Worm (Caenorhabditis elegans) whole organism, L2 larva: ENCODE measurements around the gene W10G11.2.

Experiments used
- C34F6.9 ChIP-seq: fragments of 150-350 bp; optimal IDR thresholded peaks from 2 replicates; lab custom pipeline; 2014; ENCODE audit warnings: missing biosample characterization, missing genetic modification characterization
- Y55F3AM.14 ChIP-seq: fragments of 200-800 bp; sonication (Bioruptor generic); optimal IDR thresholded peaks from 2 replicates; lab custom pipeline; 2018; ENCODE audit warnings: mild to moderate bottlenecking, missing genetic modification characterization, missing compliant biosample characterization
- ZK546.5 ChIP-seq: sonication (generic microtip); optimal IDR thresholded peaks from 2 replicates; lab custom pipeline; 2017; ENCODE audit warnings: missing biosample characterization, missing genetic modification characterization
- ceh-82 ChIP-seq: fragments of 150-350 bp; optimal IDR thresholded peaks from 2 replicates; lab custom pipeline; 2014; ENCODE audit warnings: missing biosample characterization, missing genetic modification characterization
- crh-2 ChIP-seq: sonication (generic microtip); optimal IDR thresholded peaks from 2 replicates; lab custom pipeline; 2017; ENCODE audit warnings: missing biosample characterization, missing genetic modification characterization
- dmd-4 ChIP-seq: sonication (generic microtip); optimal IDR thresholded peaks from 2 replicates; lab custom pipeline; 2017; ENCODE audit warnings: missing biosample characterization, missing genetic modification characterization
- egl-27 ChIP-seq: sonication (generic microtip); optimal IDR thresholded peaks from 3 replicates; lab custom pipeline; 2017; ENCODE audit warnings: missing biosample characterization, missing genetic modification reagents, missing genetic modification characterization
- lsy-2 ChIP-seq, 2 experiments: fragments of 150-350 bp in 1 of 2; sonication (generic microtip) in 1 of 2; optimal IDR thresholded peaks; 2 replicates each; lab custom pipeline; 2014 to 2017; ENCODE audit warnings: missing biosample characterization in 2 of 2, missing genetic modification characterization in 2 of 2
- mab-5 ChIP-seq: fragments of 150-350 bp; optimal IDR thresholded peaks from 2 replicates; lab custom pipeline; 2014; ENCODE audit warnings: missing biosample characterization, missing genetic modification characterization
- mbf-1 ChIP-seq: sonication (generic microtip); optimal IDR thresholded peaks from 2 replicates; lab custom pipeline; 2017; ENCODE audit warnings: missing biosample characterization, missing genetic modification characterization
- mdl-1 ChIP-seq, 2 experiments: fragments of 150-350 bp in 1 of 2; sonication (generic microtip) in 1 of 2; optimal IDR thresholded peaks; 2 replicates each; lab custom pipeline; 2017; ENCODE audit warnings: missing biosample characterization in 2 of 2, missing genetic modification characterization in 2 of 2
- nhr-11 ChIP-seq: fragments of 150-350 bp; optimal IDR thresholded peaks from 2 replicates; lab custom pipeline; 2014; ENCODE audit warnings: missing biosample characterization, missing genetic modification characterization
- nhr-12 ChIP-seq: fragments of 150-350 bp; optimal IDR thresholded peaks from 2 replicates; lab custom pipeline; 2014; ENCODE audit warnings: missing biosample characterization, missing genetic modification characterization
- nhr-129 ChIP-seq: fragments of 150-350 bp; optimal IDR thresholded peaks from 2 replicates; lab custom pipeline; 2014; ENCODE audit warnings: missing biosample characterization, missing genetic modification characterization
- nhr-237 ChIP-seq: fragments of 150-350 bp; optimal IDR thresholded peaks from 2 replicates; lab custom pipeline; 2014; ENCODE audit warnings: missing biosample characterization, missing genetic modification characterization
- nhr-77 ChIP-seq: fragments of 150-350 bp; optimal IDR thresholded peaks from 2 replicates; lab custom pipeline; 2014; ENCODE audit warnings: missing biosample characterization, missing genetic modification characterization
- sem-4 ChIP-seq: fragments of 150-350 bp; optimal IDR thresholded peaks from 2 replicates; lab custom pipeline; 2014; ENCODE audit warnings: missing biosample characterization, missing genetic modification reagents, missing genetic modification characterization
- sma-3 ChIP-seq: sonication (generic microtip); optimal IDR thresholded peaks from 2 replicates; lab custom pipeline; 2016; ENCODE audit warnings: missing genetic modification reagents, missing genetic modification characterization, missing compliant biosample characterization
- unc-39 ChIP-seq: fragments of 150-350 bp; optimal IDR thresholded peaks from 2 replicates; lab custom pipeline; 2014; ENCODE audit warnings: missing biosample characterization, missing genetic modification characterization
- unc-55 ChIP-seq: fragments of 150-350 bp; sonication (generic microtip); optimal IDR thresholded peaks from 3 replicates; lab custom pipeline; 2014; ENCODE audit warnings: missing biosample characterization, missing genetic modification reagents, missing genetic modification characterization
- zag-1 ChIP-seq: fragments of 150-350 bp; optimal IDR thresholded peaks from 2 replicates; lab custom pipeline; 2014; ENCODE audit warnings: missing biosample characterization, missing genetic modification characterization
- ztf-1 ChIP-seq: fragments of 200-800 bp; sonication (Bioruptor generic); conservative IDR thresholded peaks from 2 replicates; pipeline ENCODE4 v1.3.6; 2022; ENCODE audit warnings: missing genetic modification characterization, missing compliant biosample characterization
- ztf-11 ChIP-seq: sonication (generic microtip); optimal IDR thresholded peaks from 2 replicates; lab custom pipeline; 2017; ENCODE audit warnings: missing biosample characterization, missing genetic modification characterization
- ztf-4 ChIP-seq: fragments of 150-350 bp; optimal IDR thresholded peaks from 2 replicates; lab custom pipeline; 2014; ENCODE audit warnings: missing biosample characterization, missing genetic modification characterization

Gene W10G11.2

DNA sequence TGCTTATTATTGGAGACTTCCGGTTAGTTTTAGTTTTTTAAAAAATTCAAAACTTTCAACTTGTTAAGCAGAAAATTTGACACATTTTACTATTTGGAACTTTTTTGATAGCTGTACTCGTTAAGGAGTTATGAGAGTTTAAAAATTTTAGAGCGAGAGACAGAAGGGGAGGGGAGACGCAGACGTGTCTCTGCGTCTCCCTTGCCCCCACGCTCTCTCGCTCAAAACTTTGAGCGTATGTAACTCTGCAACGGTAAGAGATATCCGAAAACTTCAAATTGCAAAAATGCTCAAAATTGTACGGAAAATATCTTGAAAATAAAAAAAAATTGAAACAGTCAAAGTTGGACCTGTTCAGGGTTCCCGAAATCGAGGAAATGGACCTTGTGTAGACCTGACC is 45.3 kb downstream of the W10G11.2 start:
- TF ChIP-seq ztf-11 (tag; lab: Kevin White, UChicago) (no peak), ztf-1 (no peak), nhr-237 (tag; lab: Kevin White, UChicago) (no peak), nhr-129 (tag; lab: Kevin White, UChicago) (no peak), mbf-1 (tag; lab: Kevin White, UChicago) (no peak), nhr-77 (tag; lab: Kevin White, UChicago) (no peak), ZK546.5 (tag; lab: Kevin White, UChicago) (no peak), lsy-2 (tag; optimal IDR thresholded peaks at IDR 0.05; lab: Kevin White, UChicago) (no peak), ceh-82 (tag; lab: Kevin White, UChicago) (no peak), mdl-1 (tag; optimal IDR thresholded peaks at IDR 0.05; lab: Kevin White, UChicago) (no peak)

DNA sequence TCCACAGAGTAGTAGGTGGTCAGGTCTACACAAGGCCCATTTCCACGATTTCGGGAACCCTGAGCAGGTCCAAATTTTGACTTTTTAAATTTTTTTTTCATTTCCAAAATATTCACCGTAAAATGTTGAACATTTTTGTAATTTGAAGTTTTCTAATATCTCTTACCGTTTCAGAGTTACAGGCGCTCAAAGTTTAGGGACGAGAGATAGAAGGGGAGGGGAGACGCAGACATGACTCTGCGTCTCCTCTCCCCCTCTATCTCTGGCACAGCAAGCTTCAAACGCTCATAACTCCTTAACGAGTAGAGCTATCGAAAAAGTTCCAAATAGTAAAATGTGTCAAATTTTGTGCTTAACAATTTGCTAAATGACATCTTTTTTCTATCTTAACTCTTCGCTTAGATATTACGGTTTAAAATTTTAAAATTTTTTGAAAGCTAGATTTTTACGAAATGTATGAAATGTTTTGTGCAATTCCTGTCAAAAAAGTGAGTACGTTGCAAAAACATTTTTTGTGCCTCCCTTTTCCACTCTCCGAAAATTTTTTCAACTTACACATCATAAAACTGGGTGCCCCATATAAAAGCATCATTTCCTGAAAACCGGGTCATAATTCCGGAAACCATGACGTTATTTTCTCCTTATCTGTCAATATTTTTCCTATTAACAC is 45.9 kb downstream of the W10G11.2 start, which contains the start of the genes Y49F6B.14 and clec-125:
Y49F6B.14 (minus strand) TSS at position 101 of the 670 bp plus-strand sequence.
clec-125 (plus strand) TSS at position 620 of the 670 bp plus-strand sequence.
- TF ChIP-seq ceh-82 (tag; lab: Kevin White, UChicago) = no peak
- no peak for TF ChIP-seq nhr-11 (tag; lab: Kevin White, UChicago)

DNA sequence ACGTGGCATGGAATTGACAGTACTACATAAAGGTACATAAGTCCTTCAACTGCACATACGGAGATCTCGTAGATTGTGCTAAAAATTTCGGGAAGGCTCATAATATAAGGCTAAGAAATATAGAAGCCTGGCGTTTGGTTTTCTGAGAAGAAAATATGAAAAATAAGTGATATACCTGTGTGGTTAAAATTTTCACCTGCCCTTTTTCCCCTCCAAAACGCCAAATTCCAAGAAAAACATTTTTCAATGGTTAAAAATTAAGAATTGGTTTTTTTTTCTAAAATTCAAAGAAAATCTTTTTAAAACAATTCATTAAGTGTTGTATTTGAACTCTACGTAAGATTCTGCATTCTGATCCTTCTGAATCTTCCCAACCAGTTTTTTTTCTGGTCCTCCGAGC is 46.8 kb downstream of the W10G11.2 start, which contains the start of gene srz-5:
srz-5 (minus strand) TSS at position 101 of the 400 bp plus-strand sequence.
- no peak for TF ChIP-seq ztf-1
- no peak for TF ChIP-seq egl-27 (tag; lab: Kevin White, UChicago)
- no peak for TF ChIP-seq Y55F3AM.14 (GFP tag; lab: Kevin White, UChicago)
- no peak for TF ChIP-seq crh-2 (tag; lab: Kevin White, UChicago)
- no peak for TF ChIP-seq ceh-82 (tag; lab: Kevin White, UChicago)
- no peak for TF ChIP-seq unc-39 (tag; lab: Kevin White, UChicago)
- no peak for TF ChIP-seq mab-5 (tag; lab: Kevin White, UChicago)
- TF ChIP-seq ZK546.5 (tag; lab: Kevin White, UChicago) = no peak
- no peak for TF ChIP-seq ztf-4 (tag; lab: Kevin White, UChicago)
- no peak for TF ChIP-seq mbf-1 (tag; lab: Kevin White, UChicago)
- no peak for TF ChIP-seq nhr-12
- no peak for TF ChIP-seq nhr-11 (tag; lab: Kevin White, UChicago)
- TF ChIP-seq dmd-4 = no peak
- TF ChIP-seq unc-55 (GFP tag; lab: Kevin White, UChicago) = no peak
- no peak for TF ChIP-seq C34F6.9 (tag; lab: Kevin White, UChicago)
- TF ChIP-seq sma-3 (GFP tag; lab: Kevin White, UChicago) = no peak
- no peak for TF ChIP-seq zag-1 (tag; lab: Kevin White, UChicago)

DNA sequence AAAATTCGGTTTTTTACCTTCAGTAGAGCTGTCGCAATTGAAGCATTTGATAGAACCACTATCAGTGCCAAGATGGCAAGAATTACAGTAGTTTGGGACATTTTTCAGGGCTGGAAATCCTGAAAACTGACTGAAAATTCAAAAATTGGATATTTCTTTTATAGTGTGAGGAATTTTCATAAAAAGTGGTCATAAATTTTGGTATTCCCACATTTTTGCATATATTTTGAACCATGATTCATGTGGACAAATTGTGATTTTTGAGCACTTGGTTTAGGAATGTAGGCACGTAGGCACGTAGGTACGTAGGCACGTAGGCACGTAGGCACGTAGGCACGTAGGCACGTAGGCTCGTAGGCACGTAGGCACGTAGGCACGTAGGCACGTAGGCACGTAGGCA is 49.2 kb downstream of the W10G11.2 start, which contains the start of gene Y49F6B.19:
Y49F6B.19 (minus strand) TSS at position 101 of the 400 bp plus-strand sequence.
- no peak for TF ChIP-seq ZK546.5 (tag; lab: Kevin White, UChicago)
- no peak for TF ChIP-seq sem-4 (tag; lab: Kevin White, UChicago)
- no peak for TF ChIP-seq nhr-77 (tag; lab: Kevin White, UChicago)
- no peak for TF ChIP-seq sma-3 (GFP tag; lab: Kevin White, UChicago)
- TF ChIP-seq nhr-129 (tag; lab: Kevin White, UChicago) = no peak
- no peak for TF ChIP-seq unc-39 (tag; lab: Kevin White, UChicago)
- TF ChIP-seq ztf-1 = no peak
